Fruit fly (Drosophila melanogaster) whole organism, embryonic: Measurements from ENCODE around the gene CG6163.

Experiments used
- Antp ChIP-seq: fragments of 200-800 bp; sonication (Bioruptor generic); optimal IDR thresholded peaks from 3 replicates; lab custom pipeline; 2016; ENCODE audit warnings: missing biosample characterization, missing genetic modification characterization
- Asciz ChIP-seq: fragments of 200-800 bp; sonication (Bioruptor generic); optimal IDR thresholded peaks from 2 replicates; lab custom pipeline; 2017; ENCODE audit warnings: missing biosample characterization, mild to moderate bottlenecking, missing genetic modification characterization, missing genetic modification reagents
- Bgb ChIP-seq: fragments of 200-800 bp; sonication (Bioruptor generic); IDR thresholded peaks from 2 replicates; pipeline ENCODE4 v1.3.6; 2022; ENCODE audit warnings: missing biosample characterization, missing genetic modification characterization; ENCODE audit not compliant: partially characterized antibody
- Bteb2 ChIP-seq: fragments of 200-800 bp; sonication (Bioruptor generic); optimal IDR thresholded peaks from 2 replicates; lab custom pipeline; 2016; ENCODE audit warnings: missing biosample characterization, missing genetic modification characterization
- CG10209 ChIP-seq: fragments of 200-800 bp; sonication (Bioruptor generic); optimal IDR thresholded peaks from 3 replicates; lab custom pipeline; 2017; ENCODE audit warnings: missing biosample characterization, mild to moderate bottlenecking, missing genetic modification characterization, missing genetic modification reagents
- CG18619 ChIP-seq: fragments of 200-800 bp; sonication (Bioruptor generic); optimal IDR thresholded peaks from 3 replicates; lab custom pipeline; 2017; ENCODE audit warnings: missing biosample characterization, mild to moderate bottlenecking, missing genetic modification characterization
- CG2120 ChIP-seq: fragments of 200-800 bp; sonication (Bioruptor generic); optimal IDR thresholded peaks from 3 replicates; lab custom pipeline; 2016; ENCODE audit warnings: missing biosample characterization, missing genetic modification characterization
- CG30403 ChIP-seq: fragments of 200-800 bp; sonication (Bioruptor generic); optimal IDR thresholded peaks from 3 replicates; lab custom pipeline; 2016; ENCODE audit warnings: missing biosample characterization, missing genetic modification characterization
- CG31224 ChIP-seq: fragments of 200-800 bp; sonication (Bioruptor generic); IDR thresholded peaks from 2 replicates; pipeline ENCODE4 v1.3.6; 2022; ENCODE audit warnings: missing biosample characterization, missing genetic modification characterization
- CG3163 ChIP-seq: fragments of 200-800 bp; sonication (Bioruptor generic); optimal IDR thresholded peaks from 3 replicates; lab custom pipeline; 2016; ENCODE audit warnings: missing biosample characterization, missing genetic modification characterization
- CG4404 ChIP-seq: fragments of 200-800 bp; sonication (Bioruptor generic); IDR thresholded peaks from 2 replicates; pipeline ENCODE4 v1.3.6; 2022; ENCODE audit warnings: missing biosample characterization, missing genetic modification characterization
- CG6175 ChIP-seq: fragments of 200-800 bp; sonication (Bioruptor generic); IDR thresholded peaks from 3 replicates; pipeline ENCODE4 v1.3.6; 2022; ENCODE audit warnings: missing biosample characterization, missing genetic modification characterization
- CG7987 ChIP-seq: fragments of 200-800 bp; sonication (Bioruptor generic); optimal IDR thresholded peaks from 2 replicates; lab custom pipeline; 2018; ENCODE audit warnings: missing biosample characterization, mild to moderate bottlenecking, missing genetic modification characterization, moderate library complexity
- CG8388 ChIP-seq: fragments of 200-800 bp; sonication (Bioruptor generic); optimal IDR thresholded peaks from 2 replicates; lab custom pipeline; 2019; ENCODE audit warnings: missing biosample characterization, mild to moderate bottlenecking, missing genetic modification characterization, moderate library complexity
- CG8478 ChIP-seq: fragments of >200 bp; optimal IDR thresholded peaks from 2 replicates; lab custom pipeline; 2018
- Camta ChIP-seq: fragments of 200-800 bp; sonication (Bioruptor generic); optimal IDR thresholded peaks from 2 replicates; lab custom pipeline; 2016; ENCODE audit warnings: missing biosample characterization, missing genetic modification characterization
- HLH3B ChIP-seq: fragments of 200-800 bp; sonication (Bioruptor generic); IDR thresholded peaks from 2 replicates; pipeline ENCODE4 v1.3.6; 2022; ENCODE audit warnings: missing biosample characterization, missing genetic modification characterization
- HLH54F ChIP-seq: fragments of 200-800 bp; sonication (Bioruptor generic); optimal IDR thresholded peaks from 3 replicates; lab custom pipeline; 2016; ENCODE audit warnings: missing biosample characterization, missing genetic modification characterization
- Hr78 ChIP-seq, 2 experiments: fragments of 200-800 bp in 1 of 2; fragments of >200 bp in 1 of 2; sonication (Bioruptor generic) in 1 of 2; optimal IDR thresholded peaks; 2 replicates each; lab custom pipeline; 2017 to 2019; ENCODE audit warnings: missing biosample characterization in 2 of 2, missing genetic modification characterization in 2 of 2, mild to moderate bottlenecking in 1 of 2, moderate library complexity in 1 of 2
- Max ChIP-seq: fragments of 200-800 bp; sonication (Bioruptor generic); optimal IDR thresholded peaks from 2 replicates; lab custom pipeline; 2016; ENCODE audit warnings: missing biosample characterization, mild to moderate bottlenecking, missing genetic modification characterization
- Med ChIP-seq: fragments of 200-800 bp; sonication (Bioruptor generic); peaks from one replicate; lab custom pipeline; 2016; ENCODE audit warnings: missing biosample characterization, missing genetic modification characterization, mild to moderate bottlenecking, inconsistent platforms, moderate library complexity
- NFAT ChIP-seq: fragments of 200-800 bp; sonication (Bioruptor generic); IDR thresholded peaks from 2 replicates; pipeline ENCODE4 v1.3.6; 2022; ENCODE audit warnings: missing biosample characterization, missing genetic modification characterization
- Neu2 ChIP-seq: fragments of 200-800 bp; sonication (Bioruptor generic); optimal IDR thresholded peaks from 3 replicates; lab custom pipeline; 2016; ENCODE audit warnings: missing biosample characterization, missing genetic modification characterization, borderline replicate concordance
- Opbp ChIP-seq: fragments of 200-800 bp; sonication (Bioruptor generic); IDR thresholded peaks from 3 replicates; pipeline ENCODE4 v1.3.6; 2022; ENCODE audit warnings: missing biosample characterization, missing genetic modification characterization; ENCODE audit not compliant: partially characterized antibody
- Ptx1 ChIP-seq: fragments of 200-800 bp; sonication (Bioruptor generic); IDR thresholded peaks from 2 replicates; pipeline ENCODE4 v1.3.6; 2022; ENCODE audit warnings: missing biosample characterization, missing genetic modification characterization
- Sin3A ChIP-seq: fragments of >200 bp; optimal IDR thresholded peaks from 2 replicates; lab custom pipeline; 2018
- aop ChIP-seq: fragments of 200-800 bp; sonication (Bioruptor generic); IDR thresholded peaks from 2 replicates; pipeline ENCODE4 v1.3.6; 2022; ENCODE audit warnings: missing biosample characterization, missing genetic modification characterization
- ara ChIP-seq: fragments of 200-800 bp; sonication (Bioruptor generic); IDR thresholded peaks from 2 replicates; pipeline ENCODE4 v1.3.6; 2022; ENCODE audit warnings: missing biosample characterization, missing genetic modification characterization
- cad ChIP-seq: fragments of >200 bp; optimal IDR thresholded peaks from 2 replicates; lab custom pipeline; 2017; ENCODE audit warnings: missing biosample characterization, missing genetic modification characterization
- chn ChIP-seq: fragments of 200-800 bp; sonication (Bioruptor generic); optimal IDR thresholded peaks from 2 replicates; lab custom pipeline; 2016; ENCODE audit warnings: missing biosample characterization, missing genetic modification characterization
- da ChIP-seq: fragments of 200-800 bp; sonication (Bioruptor generic); optimal IDR thresholded peaks from 2 replicates; lab custom pipeline; 2016; ENCODE audit warnings: missing biosample characterization, missing genetic modification characterization
- disco-r ChIP-seq: fragments of 200-800 bp; sonication (Bioruptor generic); optimal IDR thresholded peaks from 2 replicates; lab custom pipeline; 2016; ENCODE audit warnings: missing biosample characterization, missing genetic modification characterization
- gcm2 ChIP-seq: fragments of 200-800 bp; sonication (Bioruptor generic); optimal IDR thresholded peaks from 2 replicates; lab custom pipeline; 2016; ENCODE audit warnings: missing biosample characterization, missing genetic modification characterization
- grn ChIP-seq: fragments of 200-800 bp; sonication (Bioruptor generic); optimal IDR thresholded peaks from 3 replicates; lab custom pipeline; 2017; ENCODE audit warnings: missing biosample characterization, missing genetic modification characterization
- nerfin-1 ChIP-seq: fragments of 200-800 bp; sonication (Bioruptor generic); optimal IDR thresholded peaks from 3 replicates; lab custom pipeline; 2019; ENCODE audit warnings: missing biosample characterization, mild to moderate bottlenecking, missing genetic modification characterization, moderate library complexity
- peb ChIP-seq: fragments of 200-800 bp; sonication (Bioruptor generic); IDR thresholded peaks from 2 replicates; pipeline ENCODE4 v1.3.6; 2022; ENCODE audit warnings: missing biosample characterization, missing genetic modification characterization
- pita ChIP-seq: fragments of 200-800 bp; sonication (Bioruptor generic); optimal IDR thresholded peaks from 2 replicates; lab custom pipeline; 2017; ENCODE audit warnings: missing biosample characterization, mild to moderate bottlenecking, missing genetic modification characterization
- pzg ChIP-seq: fragments of 200-800 bp; sonication (Bioruptor generic); optimal IDR thresholded peaks from 3 replicates; lab custom pipeline; 2018; ENCODE audit warnings: missing biosample characterization, mild to moderate bottlenecking, missing genetic modification characterization, moderate library complexity
- rib ChIP-seq: fragments of 200-800 bp; sonication (Bioruptor generic); IDR thresholded peaks from 2 replicates; pipeline ENCODE4 v1.3.6; 2022; ENCODE audit warnings: missing biosample characterization, missing genetic modification characterization
- ro ChIP-seq: fragments of 200-800 bp; sonication (Bioruptor generic); IDR thresholded peaks from 2 replicates; pipeline ENCODE4 v1.3.6; 2022; ENCODE audit warnings: missing biosample characterization, missing genetic modification characterization
- run ChIP-seq: fragments of 200-800 bp; sonication (Bioruptor generic); optimal IDR thresholded peaks from 3 replicates; lab custom pipeline; 2018; ENCODE audit warnings: missing biosample characterization, mild to moderate bottlenecking, missing genetic modification characterization
- sima ChIP-seq: fragments of 200-800 bp; sonication (Bioruptor generic); optimal IDR thresholded peaks from 2 replicates; lab custom pipeline; 2016; ENCODE audit warnings: missing biosample characterization, missing genetic modification characterization
- sqz ChIP-seq: fragments of 200-800 bp; sonication (Bioruptor generic); optimal IDR thresholded peaks from 3 replicates; lab custom pipeline; 2018; ENCODE audit warnings: missing biosample characterization, mild to moderate bottlenecking, missing genetic modification characterization
- ssp ChIP-seq: fragments of 200-800 bp; sonication (Bioruptor generic); IDR thresholded peaks from 2 replicates; pipeline ENCODE4 v1.3.6; 2022; ENCODE audit warnings: missing biosample characterization, missing genetic modification characterization
- tap ChIP-seq: fragments of 200-800 bp; optimal IDR thresholded peaks from 3 replicates; lab custom pipeline; 2019; ENCODE audit warnings: missing biosample characterization, mild to moderate bottlenecking, missing genetic modification characterization, moderate library complexity
- tna ChIP-seq: fragments of 200-800 bp; sonication (Bioruptor generic); IDR thresholded peaks from 2 replicates; pipeline ENCODE4 v1.3.6; 2022; ENCODE audit warnings: missing biosample characterization, missing genetic modification characterization; ENCODE audit not compliant: partially characterized antibody
- trh ChIP-seq: fragments of 200-800 bp; sonication (Bioruptor generic); optimal IDR thresholded peaks from 2 replicates; lab custom pipeline; 2016; ENCODE audit warnings: missing biosample characterization, missing genetic modification characterization
- ttk ChIP-seq: fragments of 200-800 bp; sonication (Bioruptor generic); IDR thresholded peaks from 2 replicates; pipeline ENCODE4 v2.1.2; 2022; ENCODE audit warnings: missing biosample characterization, missing genetic modification characterization
- zf30C ChIP-seq: fragments of 200-800 bp; sonication (Bioruptor generic); optimal IDR thresholded peaks from 3 replicates; lab custom pipeline; 2018; ENCODE audit warnings: missing biosample characterization, mild to moderate bottlenecking, missing genetic modification characterization
- zfh2 ChIP-seq: fragments of 200-800 bp; sonication (Bioruptor generic); optimal IDR thresholded peaks from 2 replicates; lab custom pipeline; 2016; ENCODE audit warnings: missing biosample characterization, missing genetic modification characterization

Gene CG6163

DNA sequence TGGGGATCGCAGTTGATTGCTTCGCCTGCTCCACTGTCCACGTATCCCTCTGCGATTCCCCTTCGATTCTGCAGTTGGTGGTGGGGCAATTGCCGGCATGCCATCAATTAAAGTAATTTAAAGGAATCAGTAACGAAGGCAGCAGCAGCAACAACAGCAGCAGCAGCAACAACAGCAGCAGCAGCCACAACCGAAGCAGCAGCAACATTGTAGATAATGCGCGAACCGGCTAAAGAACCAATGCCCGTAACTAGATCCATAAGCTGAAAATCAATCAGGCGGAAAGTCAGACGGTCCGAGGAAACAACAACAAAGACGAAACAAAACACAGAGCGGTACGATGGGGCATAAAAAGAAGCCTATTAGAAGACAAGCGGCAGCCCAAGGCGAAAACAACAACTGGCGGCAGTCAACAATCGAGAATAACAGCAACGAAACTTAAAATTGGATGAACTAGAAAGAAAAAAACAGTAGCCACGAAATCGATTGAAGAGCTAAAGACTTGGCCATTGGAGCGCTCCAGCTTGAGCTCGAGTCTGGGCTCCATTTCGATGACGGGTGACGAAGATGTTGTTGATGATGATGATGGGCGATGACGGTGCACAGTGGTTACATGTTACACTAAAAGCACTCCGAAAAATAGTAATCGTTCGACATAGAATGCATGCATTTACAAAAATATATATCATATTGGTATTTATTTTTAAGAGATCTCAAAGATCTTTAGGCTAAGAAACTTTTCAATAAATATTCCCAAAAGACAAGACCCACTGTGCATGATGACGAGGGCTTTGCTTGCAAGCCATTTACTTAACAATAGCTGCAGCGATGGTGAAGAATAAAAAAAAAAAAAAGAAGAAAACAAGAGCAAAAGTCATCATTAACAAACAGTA is 40.9 kb upstream of the CG6163 start (continued):
- TF ChIP-seq zfh2 (GFP tag; lab: Kevin White, UChicago) (peak; percentile 63), Neu2 (no peak), CG6175 (GFP tag; lab: Robert Waterston, UW) (peak; percentile 76), cad (GFP tag; lab: Kevin White, UChicago) (no peak), grn (GFP tag; lab: Kevin White, UChicago) (peak; percentile 12), Camta (GFP tag; lab: Kevin White, UChicago) (peak; percentile 95), CG30403 (GFP tag; lab: Kevin White, UChicago) (peak; percentile 95), Antp (peak; percentile 92), pita (GFP tag; lab: Kevin White, UChicago) (no peak), Ptx1 (peak; percentile 95), rib (GFP tag; lab: Robert Waterston, UW) (peak; percentile 80), Opbp (peak; percentile 56; the same call in 2 of the 3 replicates), Bgb (peak; percentile 54), pzg (no peak), Asciz (GFP tag; lab: Kevin White, UChicago) (peak; percentile 93), CG8388 (peak; percentile 95), Max (GFP tag; lab: Kevin White, UChicago) (peak; percentile 91), aop (GFP tag; lab: Robert Waterston, UW) (peak; percentile 90), disco-r (GFP tag; lab: Kevin White, UChicago) (peak; percentile 84), peb (GFP tag; lab: Robert Waterston, UW) (peak; percentile 92), ara (peak; percentile 98), gcm2 (peak; percentile 83), tap (tag; lab: Kevin White, UChicago) (peak; percentile 95), CG8478 (lab: Kevin White, UChicago) (no peak), NFAT (GFP tag; lab: Robert Waterston, UW) (peak; percentile 88), CG2120 (GFP tag; lab: Kevin White, UChicago) (peak; percentile 87), sima (GFP tag; lab: Kevin White, UChicago) (peak; percentile 49), nerfin-1 (tag; lab: Kevin White, UChicago) (peak; percentile 94), Hr78 (GFP tag; optimal IDR thresholded peaks at IDR 0.05; lab: Kevin White, UChicago) (peak in 1 of 2 experiments; percentile 76), CG18619 (GFP tag; lab: Kevin White, UChicago) (peak; percentile 90), CG4404 (GFP tag; lab: Robert Waterston, UW) (peak; percentile 92), tna (no peak), ttk (GFP tag; lab: Robert Waterston, UW) (peak; percentile 97), CG7987 (GFP tag; lab: Kevin White, UChicago) (peak; percentile 70), da (GFP tag; lab: Kevin White, UChicago) (peak; percentile 91), CG3163 (GFP tag; lab: Kevin White, UChicago) (peak; percentile 69), HLH54F (GFP tag; lab: Kevin White, UChicago) (peak; percentile 91), CG31224 (GFP tag; lab: Robert Waterston, UW) (peak; percentile 81), ro (GFP tag; lab: Robert Waterston, UW) (peak; percentile 87), chn (peak; percentile 96), ssp (GFP tag; lab: Robert Waterston, UW) (peak; percentile 86), zf30C (no peak), Med (peak; percentile 98), trh (GFP tag; lab: Kevin White, UChicago) (peak; percentile 89), Bteb2 (GFP tag; lab: Kevin White, UChicago) (peak; percentile 90), Sin3A (no peak), CG10209 (GFP tag; lab: Kevin White, UChicago) (peak; percentile 94), run (peak; percentile 84), HLH3B (GFP tag; lab: Robert Waterston, UW) (peak; percentile 97), sqz (peak; percentile 98)
